Worm (Caenorhabditis elegans) whole organism, late embryonic: ENCODE data around the gene F14F9.3.

Experiments used
- ceh-45 ChIP-seq: fragments of 200-800 bp; sonication (Bioruptor generic); IDR thresholded peaks from 2 replicates; pipeline ENCODE4 v1.3.6; 2022; ENCODE audit warnings: missing genetic modification reagents, missing genetic modification characterization, missing compliant biosample characterization
- fkh-10 ChIP-seq: fragments of 150-350 bp; optimal IDR thresholded peaks from 2 replicates; lab custom pipeline; 2014; ENCODE audit warnings: missing biosample characterization, missing genetic modification reagents, missing genetic modification characterization
- pqm-1 ChIP-seq: sonication (generic microtip); optimal IDR thresholded peaks from 2 replicates; lab custom pipeline; 2016; ENCODE audit warnings: missing genetic modification characterization, missing compliant biosample characterization
- sox-2 ChIP-seq: fragments of 200-800 bp; sonication (Bioruptor generic); IDR thresholded peaks from 2 replicates; pipeline ENCODE4 v1.3.6; 2022; ENCODE audit warnings: missing genetic modification reagents, missing genetic modification characterization, missing compliant biosample characterization
- sox-4 ChIP-seq: sonication (generic microtip); optimal IDR thresholded peaks from 2 replicates; lab custom pipeline; 2017; ENCODE audit warnings: mild to moderate bottlenecking, missing genetic modification characterization, inconsistent platforms, missing compliant biosample characterization
- tbx-2 ChIP-seq: sonication (generic microtip); optimal IDR thresholded peaks from 2 replicates; lab custom pipeline; 2016; ENCODE audit warnings: missing genetic modification characterization, missing compliant biosample characterization

ce11 chrV:5098925-5099324 is 39.1 kb upstream of the F14F9.3 start, which contains the start of gene unc-46:
- TF ChIP-seq pqm-1 (tag; lab: Kevin White, UChicago) (no peak), fkh-10 (GFP tag; lab: Kevin White, UChicago) (no peak), tbx-2 (tag; lab: Kevin White, UChicago) (no peak), ceh-45 (GFP tag; lab: Robert Waterston, UW) (no peak), sox-2 (GFP tag; lab: Robert Waterston, UW) (no peak), sox-4 (tag; lab: Kevin White, UChicago) (no peak)
